Worm (Caenorhabditis elegans): ENCODE data around the gene ZK666.2.
"Not testable (repeated sequence)": the region's sequence is repeated elsewhere in the genome, so short reads cannot be mapped to it uniquely, and the experiment has no call there.

The ZK666.2 gene

ce11 chrII:10445738-10446137 lies 26.0 kb downstream of the ZK666.2 start:
- TF ChIP-seq ztf-23 (GFP tag; IDR thresholded peaks at IDR 0.05) = no peak

DNA sequence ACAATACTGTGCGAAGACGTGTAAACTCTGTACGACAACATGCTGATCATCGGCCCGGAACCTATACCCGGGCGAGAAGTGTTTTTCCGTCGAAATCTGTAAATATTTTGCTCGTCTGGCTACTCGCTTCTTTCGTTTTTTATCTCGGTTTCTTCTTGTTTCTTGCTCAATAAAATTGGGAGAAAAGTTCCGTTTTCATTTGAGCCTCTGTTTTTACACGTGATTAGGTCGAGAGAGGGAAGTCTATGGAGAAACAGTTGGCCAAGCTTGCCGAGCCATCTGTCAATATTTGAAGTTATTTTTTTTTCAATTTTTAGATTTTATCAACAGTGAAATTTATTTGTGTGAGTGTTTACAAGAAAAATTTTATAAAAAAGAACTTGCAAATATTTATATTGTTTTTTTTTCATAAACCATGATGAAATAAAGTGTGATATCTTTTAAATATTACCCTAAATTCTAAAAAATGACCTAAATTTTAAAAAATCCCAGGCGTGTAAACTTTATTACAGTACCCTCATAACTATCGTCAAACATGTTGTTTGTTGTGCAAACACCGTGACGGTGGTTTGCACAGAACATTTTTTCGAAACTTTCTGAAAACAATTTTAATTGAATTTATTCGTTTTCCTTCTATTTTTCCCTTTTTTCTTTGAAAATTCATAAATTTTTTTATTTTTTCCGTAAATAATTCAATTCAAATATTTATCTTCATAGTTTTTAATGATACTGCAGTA lies 26.6 kb downstream of the ZK666.2 start:
- no peak for TF ChIP-seq T22C8.4 (GFP tag; IDR thresholded peaks at IDR 0.05)
- no peak for TF ChIP-seq ztf-23 (GFP tag; IDR thresholded peaks at IDR 0.05)
- no peak for TF ChIP-seq cog-1 (tag; optimal IDR thresholded peaks at IDR 0.05)
- no peak for TF ChIP-seq tab-1 (GFP tag; IDR thresholded peaks at IDR 0.05)
- TF ChIP-seq ztf-29 (GFP tag; IDR thresholded peaks at IDR 0.05) = no peak
- TF ChIP-seq med-1 (GFP tag; optimal IDR thresholded peaks at IDR 0.05; ENCODE audit: insufficient read depth) = no peak
- no peak for TF ChIP-seq flt-1 (GFP tag; IDR thresholded peaks at IDR 0.05)

DNA sequence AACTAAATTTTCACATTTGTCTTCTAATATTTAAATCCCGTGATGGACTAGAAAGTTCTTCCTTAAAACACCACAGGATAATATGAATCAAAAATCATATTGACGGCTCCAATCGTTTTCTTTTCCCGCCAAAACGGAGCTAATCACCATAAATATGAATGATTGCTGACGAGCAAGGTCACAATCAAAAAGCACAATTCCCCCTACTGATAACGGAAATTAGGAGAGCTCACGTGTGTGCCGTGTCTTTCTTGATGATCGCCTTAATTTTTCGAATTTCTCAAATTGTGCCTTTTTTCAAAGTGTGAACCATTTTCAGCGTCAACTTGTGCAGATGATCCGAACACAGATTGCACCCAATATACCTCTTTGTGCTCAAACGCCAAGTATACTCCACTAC lies 27.8 kb downstream of the ZK666.2 start:
- TF ChIP-seq klf-2 (GFP tag; conservative IDR thresholded peaks at IDR 0.05) = no peak
- TF ChIP-seq ztf-29 (GFP tag; IDR thresholded peaks at IDR 0.05) = no peak
- no peak for TF ChIP-seq cog-1 (tag; optimal IDR thresholded peaks at IDR 0.05)
- no peak for TF ChIP-seq flt-1 (GFP tag; IDR thresholded peaks at IDR 0.05)
- no peak for TF ChIP-seq T22C8.4 (GFP tag; IDR thresholded peaks at IDR 0.05)
- TF ChIP-seq tab-1 (GFP tag; IDR thresholded peaks at IDR 0.05) = no peak
- TF ChIP-seq ztf-23 (GFP tag; IDR thresholded peaks at IDR 0.05) = no peak
- TF ChIP-seq ref-1 (GFP tag; conservative IDR thresholded peaks at IDR 0.05) = no peak
- TF ChIP-seq med-1 (GFP tag; optimal IDR thresholded peaks at IDR 0.05; ENCODE audit: insufficient read depth) = no peak

- TF ChIP-seq med-1 (GFP tag; optimal IDR thresholded peaks at IDR 0.05; ENCODE audit: insufficient read depth); tab-1 (GFP tag; IDR thresholded peaks at IDR 0.05); cog-1 (tag; optimal IDR thresholded peaks at IDR 0.05): not testable (repeated sequence)
Measured at ce11 chrII:10442846-10443245, 28.8 kb downstream of the ZK666.2 start, which contains the start of gene ZK673.1. Gene ZK673.1 (plus strand): TSS chrII:10443146.

ce11 chrII:10439976-10440375 lies 31.7 kb downstream of the ZK666.2 start, which contains the start of gene E04D5.4:
Gene E04D5.4 (plus strand): TSS chrII:10440276.
- TF ChIP-seq klf-2 (GFP tag; conservative IDR thresholded peaks at IDR 0.05) (no peak), tab-1 (GFP tag; IDR thresholded peaks at IDR 0.05) (no peak), ztf-29 (GFP tag; IDR thresholded peaks at IDR 0.05) (no peak), T22C8.4 (GFP tag; IDR thresholded peaks at IDR 0.05) (no peak), flt-1 (GFP tag; IDR thresholded peaks at IDR 0.05) (no peak), med-1 (GFP tag; optimal IDR thresholded peaks at IDR 0.05; ENCODE audit: insufficient read depth) (no peak), cog-1 (tag; optimal IDR thresholded peaks at IDR 0.05) (no peak), ztf-23 (GFP tag; IDR thresholded peaks at IDR 0.05) (no peak), ref-1 (GFP tag; conservative IDR thresholded peaks at IDR 0.05) (no peak)

DNA sequence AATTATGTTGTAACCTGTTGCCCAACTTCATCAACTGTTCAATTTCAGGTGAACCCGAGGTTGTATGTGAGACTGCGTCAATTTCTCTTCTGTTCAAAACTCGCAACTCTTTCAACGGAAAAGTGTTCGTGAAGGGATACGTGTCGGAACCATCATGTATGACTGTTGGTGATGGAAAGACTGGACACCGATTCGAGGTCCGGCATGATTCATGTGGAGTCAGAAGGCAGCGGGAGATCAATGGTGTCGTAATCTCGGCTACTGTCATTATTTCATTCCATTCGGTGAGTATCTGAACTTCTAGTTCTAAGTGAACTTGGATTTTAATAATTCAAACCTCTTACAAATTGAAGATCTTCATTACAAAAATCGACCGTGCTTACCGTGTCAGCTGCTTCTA lies 33.9 kb downstream of the ZK666.2 start:
- TF ChIP-seq T22C8.4 (GFP tag; IDR thresholded peaks at IDR 0.05) (no peak), tab-1 (GFP tag; IDR thresholded peaks at IDR 0.05) (no peak), ref-1 (GFP tag; conservative IDR thresholded peaks at IDR 0.05) (no peak), ztf-29 (GFP tag; IDR thresholded peaks at IDR 0.05) (no peak)

DNA sequence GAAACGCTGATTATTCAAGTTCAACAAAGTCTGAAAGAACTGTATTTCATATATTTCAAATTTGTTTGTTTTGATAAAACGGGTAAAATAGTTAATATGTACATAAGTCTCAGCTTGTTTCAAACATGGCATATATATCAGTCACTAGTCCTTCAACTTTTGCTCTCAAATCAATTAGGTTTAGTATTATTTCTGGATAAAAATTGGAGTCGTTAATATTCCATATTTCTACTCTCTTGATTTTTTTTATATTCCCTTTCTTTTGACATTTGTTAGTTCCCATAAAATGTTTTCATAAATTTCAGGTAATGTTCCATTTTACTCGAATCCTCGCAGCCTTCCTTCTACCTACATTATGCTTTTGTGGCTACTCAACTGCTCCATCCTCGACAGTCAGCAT lies 35.9 kb downstream of the ZK666.2 start, which contains the start of gene cut-4:
Gene cut-4, plus strand, starts transcription at position 301 of the 400 bp plus-strand sequence.
- no peak for TF ChIP-seq cog-1 (tag; optimal IDR thresholded peaks at IDR 0.05)
- TF ChIP-seq med-1 (GFP tag; optimal IDR thresholded peaks at IDR 0.05; ENCODE audit: insufficient read depth) = no peak
- no peak for TF ChIP-seq flt-1 (GFP tag; IDR thresholded peaks at IDR 0.05)
- no peak for TF ChIP-seq T22C8.4 (GFP tag; IDR thresholded peaks at IDR 0.05)
- TF ChIP-seq ztf-29 (GFP tag; IDR thresholded peaks at IDR 0.05) = no peak
- TF ChIP-seq ref-1 (GFP tag; conservative IDR thresholded peaks at IDR 0.05) = no peak
- no peak for TF ChIP-seq klf-2 (GFP tag; conservative IDR thresholded peaks at IDR 0.05)
- no peak for TF ChIP-seq tab-1 (GFP tag; IDR thresholded peaks at IDR 0.05)
- no peak for TF ChIP-seq ztf-23 (GFP tag; IDR thresholded peaks at IDR 0.05)

DNA sequence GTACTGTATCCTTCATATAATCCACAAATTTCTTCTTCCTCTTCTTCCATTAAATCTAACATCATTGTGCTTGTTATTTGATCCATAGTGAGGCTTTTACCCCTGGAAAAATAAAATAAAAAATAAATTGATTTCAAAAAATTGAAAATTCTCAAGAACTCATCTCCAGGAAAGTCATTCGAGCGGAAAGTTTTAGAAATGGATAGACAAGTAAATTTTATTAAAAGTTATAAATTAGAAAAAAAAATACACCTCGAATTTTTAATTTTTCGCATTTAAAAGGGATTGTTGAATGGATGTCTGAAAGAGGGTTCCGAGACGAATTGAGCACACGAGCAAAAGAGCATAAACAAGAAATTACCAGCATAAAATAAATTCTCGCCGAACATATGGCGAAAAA lies 49.7 kb downstream of the ZK666.2 start, which contains the start of gene frpr-21:
Gene frpr-21, minus strand, starts transcription at position 101 of the 400 bp plus-strand sequence.
- TF ChIP-seq ztf-23 (GFP tag; IDR thresholded peaks at IDR 0.05) = no peak
- TF ChIP-seq klf-2 (GFP tag; conservative IDR thresholded peaks at IDR 0.05) = no peak
- TF ChIP-seq T22C8.4 (GFP tag; IDR thresholded peaks at IDR 0.05) = no peak

Data from whole organism, midembryonic.